Worm (Caenorhabditis elegans): ENCODE results near the gene R05G9.5.

Gene R05G9.5

DNA sequence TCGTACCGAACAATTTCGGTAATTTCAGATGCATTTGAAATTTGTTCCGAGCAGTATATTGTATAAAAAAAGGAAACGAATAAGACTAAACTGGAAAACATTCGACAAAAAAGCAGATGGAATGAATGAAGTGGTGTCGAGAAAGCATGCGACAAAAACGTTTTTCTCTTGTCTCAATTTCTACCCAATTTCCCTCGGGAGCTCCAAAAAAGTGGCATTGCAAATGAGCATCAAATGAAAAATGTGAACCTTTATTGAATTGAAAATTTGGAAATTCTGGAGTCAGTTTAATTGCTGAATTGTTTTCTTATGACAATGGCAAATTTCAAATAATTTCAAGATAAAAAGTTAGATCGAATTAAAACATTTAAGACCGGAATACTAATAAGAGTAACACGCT is at the start of gene R05G9.5:
TSS of gene R05G9.5 (minus strand) at position 101 of the 400 bp plus-strand sequence.
- no peak for TF ChIP-seq lin-13 (GFP tag; optimal IDR thresholded peaks at IDR 0.05)
- TF ChIP-seq nhr-237 (tag; optimal IDR thresholded peaks at IDR 0.05), result no peak
- no peak for TF ChIP-seq snpc-4 (tag; optimal IDR thresholded peaks at IDR 0.05)
- TF ChIP-seq crh-2 (tag; optimal IDR thresholded peaks at IDR 0.05), result no peak
- TF ChIP-seq unc-39 (tag; optimal IDR thresholded peaks at IDR 0.05), result no peak
- no peak for TF ChIP-seq unc-55 (GFP tag; optimal IDR thresholded peaks at IDR 0.05)
- no peak for TF ChIP-seq ama-1 (optimal IDR thresholded peaks at IDR 0.05)
- TF ChIP-seq ztf-11 (tag; optimal IDR thresholded peaks at IDR 0.05), result no peak
- TF ChIP-seq R02D3.7 (tag; optimal IDR thresholded peaks at IDR 0.05), result no peak
- no peak for TF ChIP-seq ztf-4 (tag; optimal IDR thresholded peaks at IDR 0.05)
- no peak for TF ChIP-seq nhr-10 (tag; optimal IDR thresholded peaks at IDR 0.05)
- no peak for TF ChIP-seq egl-27 (tag; optimal IDR thresholded peaks at IDR 0.05)
- no peak for TF ChIP-seq blmp-1 (tag; optimal IDR thresholded peaks at IDR 0.05; ENCODE audit: insufficient read depth)
- TF ChIP-seq nhr-77 (tag; optimal IDR thresholded peaks at IDR 0.05), result no peak
- TF ChIP-seq sem-4 (tag; optimal IDR thresholded peaks at IDR 0.05), result no peak

- TF ChIP-seq nhr-21 (tag; optimal IDR thresholded peaks at IDR 0.05) (no peak), lsy-2 (tag; optimal IDR thresholded peaks at IDR 0.05) (no peak), aly-2 (tag; optimal IDR thresholded peaks at IDR 0.05) (no peak), mdl-1 (tag; optimal IDR thresholded peaks at IDR 0.05) (no peak), nhr-77 (tag; optimal IDR thresholded peaks at IDR 0.05) (no peak), dmd-4 (tag; optimal IDR thresholded peaks at IDR 0.05) (no peak), crh-2 (tag; optimal IDR thresholded peaks at IDR 0.05) (no peak), ceh-16 (tag; optimal IDR thresholded peaks at IDR 0.05) (no peak), ztf-11 (tag; optimal IDR thresholded peaks at IDR 0.05) (no peak)
Observed at ce11 chrII:6544842-6545410, 44.9 kb upstream of the R05G9.5 start, which contains the start of gene lron-15. Gene lron-15, minus strand, starts transcription at chrII:6544892.

ce11 chrII:6535957-6536424 is 35.9 kb upstream of the R05G9.5 start, which contains the start of gene utp-20:
Gene utp-20, plus strand, starts transcription at chrII:6536374.
- TF ChIP-seq ama-1 (optimal IDR thresholded peaks at IDR 0.05) (no peak), peb-1 (tag; optimal IDR thresholded peaks at IDR 0.05) (no peak), C34F6.9 (tag; optimal IDR thresholded peaks at IDR 0.05) (peak; percentile 64), nhr-25 (tag; optimal IDR thresholded peaks at IDR 0.05) (no peak), elt-1 (tag; optimal IDR thresholded peaks at IDR 0.05) (no peak), unc-55 (GFP tag; optimal IDR thresholded peaks at IDR 0.05) (peak; percentile 87), lsy-2 (tag; optimal IDR thresholded peaks at IDR 0.05) (peak in 1 of 2 experiments; percentile 81), nhr-129 (tag; optimal IDR thresholded peaks at IDR 0.05) (peak; percentile 61), gmeb-1 (tag; optimal IDR thresholded peaks at IDR 0.05) (peak; percentile 90), F13H6.1 (tag; optimal IDR thresholded peaks at IDR 0.05) (peak; percentile 5), sma-9 (GFP tag; optimal IDR thresholded peaks at IDR 0.05) (peak; percentile 30), sma-9 (tag; optimal IDR thresholded peaks at IDR 0.05) (no peak), R02D3.7 (tag; optimal IDR thresholded peaks at IDR 0.05) (no peak), sma-3 (GFP tag; optimal IDR thresholded peaks at IDR 0.05) (peak; percentile 55), nhr-12 (tag; optimal IDR thresholded peaks at IDR 0.05) (no peak), lin-13 (GFP tag; optimal IDR thresholded peaks at IDR 0.05) (peak; percentile 44), crh-2 (tag; optimal IDR thresholded peaks at IDR 0.05) (peak; percentile 44), mab-5 (tag; optimal IDR thresholded peaks at IDR 0.05) (peak; percentile 13), snpc-4 (tag; optimal IDR thresholded peaks at IDR 0.05) (no peak)

DNA sequence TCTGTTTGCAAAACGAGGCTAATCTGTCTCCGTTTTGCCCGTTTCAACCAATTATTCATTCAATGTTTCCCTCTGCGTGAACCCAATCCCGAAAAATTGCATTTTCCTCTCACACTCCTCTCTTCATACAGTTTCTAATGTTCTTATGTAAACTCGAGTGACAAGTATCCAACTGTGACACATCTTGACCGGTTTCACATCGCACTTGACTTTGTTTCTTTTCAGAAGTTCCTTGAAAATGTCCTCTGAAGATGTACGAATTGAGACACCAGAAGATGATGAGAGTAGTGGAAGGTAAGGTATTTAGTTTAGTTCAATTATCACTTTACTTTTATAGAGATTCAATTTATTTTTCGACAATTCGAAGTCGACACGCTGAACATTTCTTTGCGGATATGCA is 31.9 kb upstream of the R05G9.5 start, which contains the start of gene abcx-1:
TSS of gene abcx-1 (plus strand) at position 224 of the 400 bp plus-strand sequence.
- no peak for TF ChIP-seq unc-39 (tag; optimal IDR thresholded peaks at IDR 0.05)
- no peak for TF ChIP-seq nhr-25 (tag; optimal IDR thresholded peaks at IDR 0.05)
- TF ChIP-seq nhr-6 (tag; optimal IDR thresholded peaks at IDR 0.05), result no peak
- TF ChIP-seq lsy-2 (tag; optimal IDR thresholded peaks at IDR 0.05), result no peak
- no peak for TF ChIP-seq egl-27 (tag; optimal IDR thresholded peaks at IDR 0.05)
- TF ChIP-seq gmeb-1 (tag; optimal IDR thresholded peaks at IDR 0.05), result no peak
- TF ChIP-seq ceh-82 (tag; optimal IDR thresholded peaks at IDR 0.05), result no peak
- no peak for TF ChIP-seq blmp-1 (tag; optimal IDR thresholded peaks at IDR 0.05; ENCODE audit: insufficient read depth)
- TF ChIP-seq fos-1 (tag; optimal IDR thresholded peaks at IDR 0.05), result no peak
- TF ChIP-seq lin-13 (GFP tag; optimal IDR thresholded peaks at IDR 0.05), result no peak
- no peak for TF ChIP-seq nhr-237 (tag; optimal IDR thresholded peaks at IDR 0.05)
- no peak for TF ChIP-seq peb-1 (tag; optimal IDR thresholded peaks at IDR 0.05)
- TF ChIP-seq nhr-10 (tag; optimal IDR thresholded peaks at IDR 0.05), result no peak
- TF ChIP-seq nhr-129 (tag; optimal IDR thresholded peaks at IDR 0.05), result no peak
- no peak for TF ChIP-seq lin-39 (tag; optimal IDR thresholded peaks at IDR 0.05)
- TF ChIP-seq mbf-1 (tag; optimal IDR thresholded peaks at IDR 0.05), result no peak
- no peak for TF ChIP-seq nhr-21 (tag; optimal IDR thresholded peaks at IDR 0.05)
- no peak for TF ChIP-seq R02D3.7 (tag; optimal IDR thresholded peaks at IDR 0.05)
- TF ChIP-seq nhr-12 (tag; optimal IDR thresholded peaks at IDR 0.05), result no peak
- TF ChIP-seq sma-3 (GFP tag; optimal IDR thresholded peaks at IDR 0.05), result no peak
